Worm (Caenorhabditis elegans) whole organism, L2 larva: ENCODE data around the gene nhr-87.

ENCODE experiments used
- ZK546.5 ChIP-seq: sonication (generic microtip); optimal IDR thresholded peaks from 2 replicates; lab custom pipeline; 2017; ENCODE audit warnings: missing biosample characterization, missing genetic modification characterization
- aly-2 ChIP-seq: fragments of 150-350 bp; optimal IDR thresholded peaks from 2 replicates; lab custom pipeline; 2014; ENCODE audit warnings: missing biosample characterization, missing genetic modification characterization
- ama-1 ChIP-seq: fragments of 150-350 bp; optimal IDR thresholded peaks from 2 replicates; lab custom pipeline; 2018; ENCODE audit warnings: inconsistent platforms
- ceh-82 ChIP-seq: fragments of 150-350 bp; optimal IDR thresholded peaks from 2 replicates; lab custom pipeline; 2014; ENCODE audit warnings: missing biosample characterization, missing genetic modification characterization
- lin-39 ChIP-seq: fragments of 150-350 bp; optimal IDR thresholded peaks from 2 replicates; lab custom pipeline; 2014; ENCODE audit warnings: missing biosample characterization, missing genetic modification reagents, missing genetic modification characterization
- nhr-237 ChIP-seq: fragments of 150-350 bp; optimal IDR thresholded peaks from 2 replicates; lab custom pipeline; 2014; ENCODE audit warnings: missing biosample characterization, missing genetic modification characterization
- unc-55 ChIP-seq: fragments of 150-350 bp; sonication (generic microtip); optimal IDR thresholded peaks from 3 replicates; lab custom pipeline; 2014; ENCODE audit warnings: missing biosample characterization, missing genetic modification reagents, missing genetic modification characterization

ce11 chrIV:1660735-1661134, 36.9 kb downstream of the nhr-87 start:
- TF ChIP-seq ceh-82 (tag; lab: Kevin White, UChicago) (no peak), lin-39 (no peak), ZK546.5 (tag; lab: Kevin White, UChicago) (no peak), ama-1 (no peak), unc-55 (GFP tag; lab: Kevin White, UChicago) (no peak), aly-2 (no peak), nhr-237 (tag; lab: Kevin White, UChicago) (no peak)
